Fruit fly (Drosophila melanogaster) S2 (cell line): ENCODE measurements around the gene sip3.

Experiments
- CG8478 ChIP-seq: fragments of >200 bp; optimal IDR thresholded peaks from 2 replicates; lab custom pipeline; 2018
- CTCF ChIP-seq, 2 experiments: fragments of >200 bp; optimal IDR thresholded peaks; 2 replicates each; lab custom pipeline; 2018

dm6 chr3R:31812117-31812975, 40.3 kb downstream of the sip3 start, which contains the start of the genes FeCH and RhoGAP100F:
- TF ChIP-seq CG8478 (no peak), CTCF (optimal IDR thresholded peaks at IDR 0.05; lab: Kevin White, UChicago) (peak; percentile 73 to 88)
